Worm (Caenorhabditis elegans): Measurements from ENCODE around the gene F32D8.13.

- TF ChIP-seq dao-5 (tag; optimal IDR thresholded peaks at IDR 0.05) (no peak), him-1 (tag; optimal IDR thresholded peaks at IDR 0.05) (no peak), W03F9.2 (tag; optimal IDR thresholded peaks at IDR 0.05) (no peak)
These were observed 9.9 kb downstream of the F32D8.13 start, which contains the start of gene F32D8.3 for ce11 chrV:10886405-10886887.
